Worm (Caenorhabditis elegans) whole organism, mixed stage, embryonic: Measurements from ENCODE around the gene K06A9.1.

Source experiments
- ceh-39 ChIP-seq: fragments of 150-350 bp; optimal IDR thresholded peaks from 2 replicates; lab custom pipeline; 2014; ENCODE audit warnings: missing biosample characterization, missing genetic modification characterization
- ceh-83 ChIP-seq: fragments of 200-800 bp; sonication (Bioruptor generic); optimal IDR thresholded peaks from 2 replicates; lab custom pipeline; 2018; ENCODE audit warnings: mild to moderate bottlenecking, missing genetic modification characterization, missing compliant biosample characterization
- elt-1 ChIP-seq: sonication (generic microtip); optimal IDR thresholded peaks from 2 replicates; lab custom pipeline; 2017; ENCODE audit warnings: missing genetic modification characterization, mild to moderate bottlenecking, missing compliant biosample characterization, antibody characterized with exemption, moderate library complexity, borderline replicate concordance; ENCODE audit not compliant: insufficient read depth
- lsy-2 ChIP-seq: fragments of 150-350 bp; optimal IDR thresholded peaks from 2 replicates; lab custom pipeline; 2014; ENCODE audit warnings: missing biosample characterization, missing genetic modification characterization
- mab-5 ChIP-seq: fragments of 150-350 bp; optimal IDR thresholded peaks from 2 replicates; lab custom pipeline; 2014; ENCODE audit warnings: missing biosample characterization, missing genetic modification characterization
- nhr-237 ChIP-seq: fragments of 150-350 bp; optimal IDR thresholded peaks from 2 replicates; lab custom pipeline; 2014; ENCODE audit warnings: missing biosample characterization, missing genetic modification characterization
- pha-4 ChIP-seq: fragments of 150-350 bp; optimal IDR thresholded peaks from 2 replicates; lab custom pipeline; 2018; ENCODE audit warnings: missing biosample characterization, missing genetic modification reagents, missing genetic modification characterization
- snpc-4 ChIP-seq: fragments of 150-350 bp; optimal IDR thresholded peaks from 2 replicates; lab custom pipeline; 2014; ENCODE audit warnings: missing biosample characterization, missing genetic modification characterization
- unc-39 ChIP-seq: fragments of 150-350 bp; optimal IDR thresholded peaks from 2 replicates; lab custom pipeline; 2014; ENCODE audit warnings: missing biosample characterization, missing genetic modification characterization
- unc-62 ChIP-seq: fragments of 150-350 bp; optimal IDR thresholded peaks from 2 replicates; lab custom pipeline; 2014; ENCODE audit warnings: missing biosample characterization, missing genetic modification reagents, missing genetic modification characterization
- ztf-11 ChIP-seq: fragments of 150-350 bp; optimal IDR thresholded peaks from 2 replicates; lab custom pipeline; 2014; ENCODE audit warnings: missing biosample characterization, missing genetic modification characterization

DNA sequence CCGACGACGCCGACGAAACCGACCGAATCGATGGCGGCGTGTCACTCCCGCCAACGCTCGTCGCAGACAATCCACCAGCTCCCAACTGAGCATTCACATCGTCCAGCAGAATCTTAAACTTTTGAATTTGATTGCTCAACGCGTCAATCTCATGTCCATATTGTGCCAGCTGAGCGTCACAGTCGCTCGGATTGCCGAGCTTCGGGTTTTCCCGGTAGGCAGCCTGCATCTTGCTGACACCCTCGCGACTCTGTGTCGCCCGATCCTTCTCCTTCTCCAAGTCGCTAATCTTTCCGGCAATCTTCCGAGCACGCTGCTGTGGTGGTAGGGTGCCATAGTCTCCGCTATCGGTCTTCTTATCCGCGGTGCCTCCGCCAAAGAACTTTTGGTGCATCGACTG is 35.0 kb upstream of the K06A9.1 start:
- no peak for TF ChIP-seq lsy-2 (tag; lab: Kevin White, UChicago)
- TF ChIP-seq unc-62 (GFP tag; lab: Kevin White, UChicago): no peak
- TF ChIP-seq mab-5 (tag; lab: Kevin White, UChicago): no peak
- no peak for TF ChIP-seq nhr-237
- TF ChIP-seq snpc-4 (tag; lab: Kevin White, UChicago): no peak
- TF ChIP-seq elt-1 (tag; lab: Kevin White, UChicago): no peak
- TF ChIP-seq ztf-11 (tag; lab: Kevin White, UChicago): no peak
- no peak for TF ChIP-seq ceh-83 (GFP tag; lab: Kevin White, UChicago)
- no peak for TF ChIP-seq unc-39
- TF ChIP-seq pha-4: no peak
- TF ChIP-seq ceh-39 (tag; lab: Kevin White, UChicago): no peak
